Fruit fly (Drosophila melanogaster) Kc167 (cell line): ENCODE data around the gene CG9483.

ENCODE experiments used
- Myc ChIP-seq: fragments of >200 bp; optimal IDR thresholded peaks from 2 replicates; lab custom pipeline; 2017; ENCODE audit warnings: missing external identifiers
- Sin3A ChIP-seq: fragments of >200 bp; optimal IDR thresholded peaks from 2 replicates; lab custom pipeline; 2018; ENCODE audit warnings: missing external identifiers
- h ChIP-seq: fragments of >200 bp; optimal IDR thresholded peaks from 3 replicates; lab custom pipeline; 2018; ENCODE audit warnings: missing external identifiers
- insv ChIP-seq: fragments of >200 bp; optimal IDR thresholded peaks from 3 replicates; lab custom pipeline; 2018; ENCODE audit warnings: missing external identifiers

DNA sequence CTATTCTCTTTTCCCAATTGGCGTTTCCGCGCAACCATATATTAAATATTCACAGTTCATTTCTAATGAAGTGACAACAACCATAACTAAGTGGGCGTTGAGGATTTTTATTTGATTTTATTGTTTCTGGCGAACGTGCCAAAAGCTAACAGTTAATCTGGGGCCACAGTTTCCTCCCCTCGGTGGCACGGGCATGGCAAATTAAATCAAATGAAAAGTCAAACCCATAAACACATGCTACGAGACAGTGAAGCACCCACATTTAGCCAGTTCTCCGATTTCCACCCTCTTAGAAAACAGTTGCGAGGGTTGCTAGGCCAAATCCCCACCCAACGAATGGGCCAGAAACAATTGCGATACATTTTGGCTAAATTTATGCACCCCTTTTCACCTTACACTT lies 17.5 kb downstream of the CG9483 start:
- no peak for TF ChIP-seq Sin3A (lab: Kevin White, UChicago)
- no peak for TF ChIP-seq Myc
- no peak for TF ChIP-seq insv (lab: Kevin White, UChicago)
- no peak for TF ChIP-seq h (lab: Kevin White, UChicago)
